Fruit fly (Drosophila melanogaster) whole organism, embryonic: Measurements from ENCODE around the gene RpS28b.

ENCODE experiments used
- BtbVII ChIP-seq: fragments of 200-800 bp; sonication (Bioruptor generic); optimal IDR thresholded peaks from 3 replicates; lab custom pipeline; 2017; ENCODE audit warnings: missing biosample characterization, mild to moderate bottlenecking, missing genetic modification characterization
- Bteb2 ChIP-seq: fragments of 200-800 bp; sonication (Bioruptor generic); optimal IDR thresholded peaks from 2 replicates; lab custom pipeline; 2016; ENCODE audit warnings: missing biosample characterization, missing genetic modification characterization
- CG10274 ChIP-seq: fragments of 200-800 bp; sonication (Bioruptor generic); optimal IDR thresholded peaks from 3 replicates; lab custom pipeline; 2017; ENCODE audit warnings: missing biosample characterization, mild to moderate bottlenecking, missing genetic modification characterization
- CG10431 ChIP-seq: fragments of 200-800 bp; sonication (Bioruptor generic); optimal IDR thresholded peaks from 3 replicates; lab custom pipeline; 2018; ENCODE audit warnings: missing biosample characterization, mild to moderate bottlenecking, missing genetic modification characterization
- CG10654 ChIP-seq: fragments of 200-800 bp; sonication (Bioruptor generic); optimal IDR thresholded peaks from 2 replicates; lab custom pipeline; 2016; ENCODE audit warnings: missing biosample characterization, missing genetic modification characterization
- CG12071 ChIP-seq: fragments of 200-800 bp; sonication (Bioruptor generic); optimal IDR thresholded peaks from 3 replicates; lab custom pipeline; 2018; ENCODE audit warnings: missing biosample characterization, mild to moderate bottlenecking, missing genetic modification characterization
- CG13287 ChIP-seq: fragments of 200-800 bp; sonication (Bioruptor generic); IDR thresholded peaks from 2 replicates; pipeline ENCODE4 v1.3.6; 2022; ENCODE audit warnings: missing biosample characterization, missing genetic modification characterization; ENCODE audit not compliant: partially characterized antibody
- CG13424 ChIP-seq: fragments of 200-800 bp; sonication (Bioruptor generic); optimal IDR thresholded peaks from 2 replicates; lab custom pipeline; 2019; ENCODE audit warnings: missing biosample characterization, mild to moderate bottlenecking, missing genetic modification characterization, moderate library complexity
- CG14050 ChIP-seq: fragments of 200-800 bp; sonication (Bioruptor generic); IDR thresholded peaks from 3 replicates; pipeline ENCODE4 v1.3.6; 2022; ENCODE audit warnings: missing biosample characterization, missing genetic modification characterization
- CG15696 ChIP-seq: fragments of 200-800 bp; sonication (Bioruptor generic); optimal IDR thresholded peaks from 2 replicates; lab custom pipeline; 2019; ENCODE audit warnings: missing biosample characterization, mild to moderate bottlenecking, missing genetic modification characterization, moderate library complexity
- CG17186 ChIP-seq: fragments of 200-800 bp; sonication (Bioruptor generic); optimal IDR thresholded peaks from 3 replicates; lab custom pipeline; 2017; ENCODE audit warnings: missing biosample characterization, missing genetic modification reagents, missing genetic modification characterization
- CG2712 ChIP-seq: fragments of 200-800 bp; optimal IDR thresholded peaks from 3 replicates; lab custom pipeline; 2019; ENCODE audit warnings: missing biosample characterization, mild to moderate bottlenecking, missing genetic modification characterization, moderate library complexity
- CG2875 ChIP-seq: fragments of 200-800 bp; sonication (Bioruptor generic); optimal IDR thresholded peaks from 2 replicates; lab custom pipeline; 2017; ENCODE audit warnings: missing biosample characterization, mild to moderate bottlenecking, missing genetic modification characterization, missing genetic modification reagents
- CG32767 ChIP-seq: fragments of 200-800 bp; sonication (Bioruptor generic); IDR thresholded peaks from 2 replicates; pipeline ENCODE4 v1.3.6; 2022; ENCODE audit warnings: missing biosample characterization, missing genetic modification characterization
- CG34224 ChIP-seq: fragments of 200-800 bp; sonication (Bioruptor generic); IDR thresholded peaks from 3 replicates; pipeline ENCODE4 v1.3.6; 2022; ENCODE audit warnings: missing biosample characterization, missing genetic modification characterization; ENCODE audit not compliant: partially characterized antibody
- CG4424 ChIP-seq: fragments of 200-800 bp; sonication (Bioruptor generic); optimal IDR thresholded peaks from 3 replicates; lab custom pipeline; 2016; ENCODE audit warnings: missing biosample characterization, missing genetic modification characterization
- CG4730 ChIP-seq: fragments of 200-800 bp; sonication (Bioruptor generic); IDR thresholded peaks from 2 replicates; pipeline ENCODE4 v1.3.6; 2022; ENCODE audit warnings: missing biosample characterization, missing genetic modification characterization
- CG6683 ChIP-seq: fragments of 200-800 bp; sonication (Bioruptor generic); optimal IDR thresholded peaks from 2 replicates; lab custom pipeline; 2017; ENCODE audit warnings: missing biosample characterization, mild to moderate bottlenecking, missing genetic modification characterization, missing genetic modification reagents
- CG6765 ChIP-seq: fragments of 200-800 bp; sonication (Bioruptor generic); optimal IDR thresholded peaks from 3 replicates; lab custom pipeline; 2017; ENCODE audit warnings: missing biosample characterization, mild to moderate bottlenecking, missing genetic modification characterization
- CG6813 ChIP-seq: fragments of 200-800 bp; sonication (Bioruptor generic); optimal IDR thresholded peaks from 2 replicates; lab custom pipeline; 2017; ENCODE audit warnings: missing biosample characterization, missing genetic modification characterization, mild to moderate bottlenecking, moderate library complexity, missing genetic modification reagents
- CG8388 ChIP-seq: fragments of 200-800 bp; sonication (Bioruptor generic); optimal IDR thresholded peaks from 2 replicates; lab custom pipeline; 2019; ENCODE audit warnings: missing biosample characterization, mild to moderate bottlenecking, missing genetic modification characterization, moderate library complexity
- CTCF ChIP-seq: fragments of 200-800 bp; sonication (Bioruptor generic); optimal IDR thresholded peaks from 2 replicates; lab custom pipeline; 2017; ENCODE audit warnings: missing biosample characterization, mild to moderate bottlenecking, missing genetic modification characterization, moderate library complexity
- Dad ChIP-seq: fragments of 200-800 bp; sonication (Bioruptor generic); optimal IDR thresholded peaks from 3 replicates; lab custom pipeline; 2016; ENCODE audit warnings: missing biosample characterization, missing genetic modification characterization
- Doc3 ChIP-seq: fragments of 200-800 bp; sonication (Bioruptor generic); IDR thresholded peaks from 3 replicates; pipeline ENCODE4 v1.3.6; 2022; ENCODE audit warnings: missing biosample characterization, missing genetic modification characterization; ENCODE audit not compliant: partially characterized antibody
- E2f2 ChIP-seq: fragments of 200-800 bp; sonication (Bioruptor generic); IDR thresholded peaks from 2 replicates; pipeline ENCODE4 v1.3.6; 2022; ENCODE audit warnings: missing biosample characterization, missing genetic modification characterization
- HLH54F ChIP-seq: fragments of 200-800 bp; sonication (Bioruptor generic); optimal IDR thresholded peaks from 3 replicates; lab custom pipeline; 2016; ENCODE audit warnings: missing biosample characterization, missing genetic modification characterization
- HmgD ChIP-seq: fragments of 200-800 bp; sonication (Bioruptor generic); optimal IDR thresholded peaks from 3 replicates; lab custom pipeline; 2016; ENCODE audit warnings: missing biosample characterization, missing genetic modification characterization
- HmgZ ChIP-seq: fragments of 200-800 bp; sonication (Bioruptor generic); optimal IDR thresholded peaks from 2 replicates; lab custom pipeline; 2018; ENCODE audit warnings: missing biosample characterization, mild to moderate bottlenecking, missing genetic modification characterization
- Hr51 ChIP-seq, 2 experiments: fragments of 200-800 bp; sonication (Bioruptor generic); optimal IDR thresholded peaks; 2 replicates in 1 of 2; 3 replicates in 1 of 2; lab custom pipeline; 2016 to 2018; ENCODE audit warnings: missing biosample characterization in 2 of 2, missing genetic modification characterization in 2 of 2, mild to moderate bottlenecking in 1 of 2, moderate library complexity in 1 of 2
- Max ChIP-seq: fragments of 200-800 bp; sonication (Bioruptor generic); optimal IDR thresholded peaks from 2 replicates; lab custom pipeline; 2016; ENCODE audit warnings: missing biosample characterization, mild to moderate bottlenecking, missing genetic modification characterization
- Meics ChIP-seq: fragments of 200-800 bp; sonication (Bioruptor generic); optimal IDR thresholded peaks from 2 replicates; lab custom pipeline; 2017; ENCODE audit warnings: missing biosample characterization, mild to moderate bottlenecking, missing genetic modification characterization
- Neu2 ChIP-seq: fragments of 200-800 bp; sonication (Bioruptor generic); optimal IDR thresholded peaks from 3 replicates; lab custom pipeline; 2016; ENCODE audit warnings: missing biosample characterization, missing genetic modification characterization, borderline replicate concordance
- ab ChIP-seq: fragments of 200-800 bp; sonication (Bioruptor generic); optimal IDR thresholded peaks from 2 replicates; lab custom pipeline; 2016; ENCODE audit warnings: missing biosample characterization, missing genetic modification characterization
- bab2 ChIP-seq: fragments of 200-800 bp; sonication (Bioruptor generic); optimal IDR thresholded peaks from 2 replicates; lab custom pipeline; 2016; ENCODE audit warnings: missing biosample characterization, missing genetic modification characterization
- corto ChIP-seq: fragments of 200-800 bp; sonication (Bioruptor generic); optimal IDR thresholded peaks from 2 replicates; lab custom pipeline; 2016; ENCODE audit warnings: missing biosample characterization, mild to moderate bottlenecking, missing genetic modification characterization, moderate library complexity
- dati ChIP-seq: fragments of 200-800 bp; sonication (Bioruptor generic); IDR thresholded peaks from 2 replicates; pipeline ENCODE4 v1.3.6; 2022; ENCODE audit warnings: missing biosample characterization, missing genetic modification characterization
- dimm ChIP-seq: fragments of 200-800 bp; sonication (Bioruptor generic); IDR thresholded peaks from 2 replicates; pipeline ENCODE4 v1.3.6; 2022; ENCODE audit warnings: missing biosample characterization, missing genetic modification characterization
- dmrt11E ChIP-seq: fragments of 200-800 bp; sonication (Bioruptor generic); optimal IDR thresholded peaks from 3 replicates; lab custom pipeline; 2018; ENCODE audit warnings: missing biosample characterization, mild to moderate bottlenecking, missing genetic modification characterization, moderate library complexity
- gfzf ChIP-seq: fragments of 200-800 bp; sonication (Bioruptor generic); optimal IDR thresholded peaks from 2 replicates; lab custom pipeline; 2016; ENCODE audit warnings: missing biosample characterization, mild to moderate bottlenecking, missing genetic modification characterization, moderate library complexity
- ind ChIP-seq: fragments of 200-800 bp; sonication (Bioruptor generic); optimal IDR thresholded peaks from 3 replicates; lab custom pipeline; 2016; ENCODE audit warnings: missing biosample characterization, missing genetic modification characterization
- lola ChIP-seq, 3 experiments: fragments of >200 bp in 2 of 3; fragments of 200-800 bp in 1 of 3; sonication (Bioruptor generic) in 1 of 3; optimal IDR thresholded peaks; 2 replicates each; lab custom pipeline; 2017 to 2019; ENCODE audit warnings: missing biosample characterization in 3 of 3, missing genetic modification characterization in 3 of 3, mild to moderate bottlenecking in 1 of 3, moderate library complexity in 1 of 3
- nerfin-2 ChIP-seq: fragments of 200-800 bp; sonication (Bioruptor generic); IDR thresholded peaks from 2 replicates; pipeline ENCODE4 v1.3.6; 2022; ENCODE audit warnings: missing biosample characterization, missing genetic modification characterization; ENCODE audit not compliant: partially characterized antibody
- phol ChIP-seq: fragments of 200-800 bp; sonication (Bioruptor generic); optimal IDR thresholded peaks from 3 replicates; lab custom pipeline; 2018; ENCODE audit warnings: missing biosample characterization, mild to moderate bottlenecking, missing genetic modification characterization, moderate library complexity
- rib ChIP-seq: fragments of 200-800 bp; sonication (Bioruptor generic); IDR thresholded peaks from 2 replicates; pipeline ENCODE4 v1.3.6; 2022; ENCODE audit warnings: missing biosample characterization, missing genetic modification characterization
- row ChIP-seq: fragments of 200-800 bp; sonication (Bioruptor generic); IDR thresholded peaks from 3 replicates; pipeline ENCODE4 v1.3.6; 2022; ENCODE audit warnings: missing biosample characterization, missing genetic modification characterization
- slbo ChIP-seq: fragments of 200-800 bp; sonication (Bioruptor generic); IDR thresholded peaks from 2 replicates; pipeline ENCODE4 v1.3.6; 2022; ENCODE audit warnings: missing biosample characterization, missing genetic modification characterization
- sna ChIP-seq: fragments of 200-800 bp; sonication (Bioruptor generic); IDR thresholded peaks from 2 replicates; pipeline ENCODE4 v1.3.6; 2022; ENCODE audit warnings: missing biosample characterization, missing genetic modification characterization; ENCODE audit not compliant: partially characterized antibody
- sr ChIP-seq: fragments of 200-800 bp; sonication (Bioruptor generic); IDR thresholded peaks from 3 replicates; pipeline ENCODE4 v1.3.6; 2022; ENCODE audit warnings: missing biosample characterization, missing genetic modification characterization
- wek ChIP-seq: fragments of 200-800 bp; sonication (Bioruptor generic); optimal IDR thresholded peaks from 3 replicates; lab custom pipeline; 2018; ENCODE audit warnings: missing biosample characterization, mild to moderate bottlenecking, missing genetic modification characterization, moderate library complexity
- yki ChIP-seq: fragments of >200 bp; optimal IDR thresholded peaks from 3 replicates; lab custom pipeline; 2018
- zfh2 ChIP-seq: fragments of 200-800 bp; sonication (Bioruptor generic); optimal IDR thresholded peaks from 2 replicates; lab custom pipeline; 2016; ENCODE audit warnings: missing biosample characterization, missing genetic modification characterization

RpS28b gene

dm6 chrX:9556397-9556796 lies 2.0 kb downstream of the RpS28b start, which contains the start of gene CG15317 (continued):
- TF ChIP-seq sna (0 out of 2 replicates have a peak, but pooled peaks have one; percentile 41), dmrt11E (tag; lab: Kevin White, UChicago) (no peak), CG10274 (GFP tag; lab: Kevin White, UChicago) (no peak), HmgZ (no peak), CG34224 (peak; percentile 81), CTCF (GFP tag; lab: Kevin White, UChicago) (no peak), corto (GFP tag; lab: Kevin White, UChicago) (no peak), CG14050 (GFP tag; lab: Robert Waterston, UW) (no peak), nerfin-2 (GFP tag; lab: Robert Waterston, UW) (peak; percentile 77), BtbVII (no peak), rib (GFP tag; lab: Robert Waterston, UW) (no peak), ind (GFP tag; lab: Kevin White, UChicago) (no peak), row (peak; percentile 79), CG17186 (GFP tag; lab: Kevin White, UChicago) (no peak), sr (GFP tag; lab: Robert Waterston, UW) (no peak), Hr51 (GFP tag; optimal IDR thresholded peaks at IDR 0.05; lab: Kevin White, UChicago) (no peak), CG4730 (no peak), HmgD (GFP tag; lab: Kevin White, UChicago) (no peak), CG13424 (tag; lab: Kevin White, UChicago) (no peak), Bteb2 (GFP tag; lab: Kevin White, UChicago) (no peak), Neu2 (no peak), CG12071 (GFP tag; lab: Kevin White, UChicago) (no peak), CG32767 (GFP tag; lab: Robert Waterston, UW) (no peak), dimm (GFP tag; lab: Robert Waterston, UW) (no peak), CG8388 (GFP tag; lab: Kevin White, UChicago) (no peak), slbo (GFP tag; lab: Robert Waterston, UW) (peak; percentile 46; the same call in 1 of the 2 replicates), CG2875 (GFP tag; lab: Kevin White, UChicago) (no peak), ab (GFP tag; lab: Kevin White, UChicago) (no peak), phol (tag; lab: Kevin White, UChicago) (no peak), Meics (GFP tag; lab: Kevin White, UChicago) (no peak), Doc3 (peak; percentile 73; the same call in 2 of the 3 replicates), CG2712 (tag; lab: Kevin White, UChicago) (no peak), E2f2 (GFP tag; lab: Robert Waterston, UW) (0 out of 2 replicates have a peak, but pooled peaks have one; percentile 20), CG4424 (no peak), CG6683 (GFP tag; lab: Kevin White, UChicago) (no peak), CG10654 (no peak), CG13287 (GFP tag; lab: Robert Waterston, UW) (peak; percentile 83), dati (GFP tag; lab: Robert Waterston, UW) (no peak), gfzf (no peak), HLH54F (GFP tag; lab: Kevin White, UChicago) (no peak), wek (GFP tag; lab: Kevin White, UChicago) (no peak), lola (GFP tag; optimal IDR thresholded peaks at IDR 0.05; lab: Kevin White, UChicago) (no peak), Max (GFP tag; lab: Kevin White, UChicago) (no peak), CG6813 (GFP tag; lab: Kevin White, UChicago) (no peak), CG10431 (no peak), CG6765 (GFP tag; lab: Kevin White, UChicago) (no peak), Dad (GFP tag; lab: Kevin White, UChicago) (no peak), CG15696 (no peak), bab2 (GFP tag; lab: Kevin White, UChicago) (no peak), yki (lab: Kevin White, UChicago) (no peak), zfh2 (GFP tag; lab: Kevin White, UChicago) (no peak)
